Worm (Caenorhabditis elegans) whole organism, late embryonic: ENCODE results near the gene aak-2.
A peak's percentile ranks its signal among the peaks of the same experiment; 100 is the strongest.

Source experiments
- C08G9.2 ChIP-seq: sonication (generic microtip); optimal IDR thresholded peaks from 2 replicates; lab custom pipeline; 2016; ENCODE audit warnings: mild to moderate bottlenecking, missing genetic modification characterization, moderate library complexity, missing compliant biosample characterization
- K09A11.1 ChIP-seq: sonication (generic microtip); optimal IDR thresholded peaks from 2 replicates; lab custom pipeline; 2017; ENCODE audit warnings: antibody characterized with exemption, mild to moderate bottlenecking, missing genetic modification characterization, missing compliant biosample characterization; ENCODE audit not compliant: insufficient read depth
- T23F11.4 ChIP-seq: fragments of 200-800 bp; sonication (Bioruptor generic); optimal IDR thresholded peaks from 2 replicates; lab custom pipeline; 2018; ENCODE audit warnings: mild to moderate bottlenecking, missing genetic modification characterization, missing compliant biosample characterization
- Y22D7AL.16 ChIP-seq: sonication (generic microtip); optimal IDR thresholded peaks from 2 replicates; lab custom pipeline; 2016; ENCODE audit warnings: missing genetic modification characterization, missing compliant biosample characterization
- ama-1 ChIP-seq: fragments of 150-350 bp; optimal IDR thresholded peaks from 2 replicates; lab custom pipeline; 2014
- ceh-14 ChIP-seq: sonication (generic microtip); optimal IDR thresholded peaks from 2 replicates; lab custom pipeline; 2016; ENCODE audit warnings: missing genotype, missing genetic modification characterization, missing compliant biosample characterization
- ceh-18 ChIP-seq: sonication (generic microtip); optimal IDR thresholded peaks from 2 replicates; lab custom pipeline; 2016; ENCODE audit warnings: missing genetic modification characterization, missing compliant biosample characterization
- ceh-19 ChIP-seq: fragments of 200-800 bp; sonication (Bioruptor generic); optimal IDR thresholded peaks from 2 replicates; lab custom pipeline; 2018; ENCODE audit warnings: mild to moderate bottlenecking, missing genetic modification characterization, missing compliant biosample characterization
- ceh-22 ChIP-seq: sonication (generic microtip); optimal IDR thresholded peaks from 2 replicates; lab custom pipeline; 2017; ENCODE audit warnings: missing biosample characterization, missing genetic modification characterization
- ceh-24 ChIP-seq: sonication (generic microtip); optimal IDR thresholded peaks from 2 replicates; lab custom pipeline; 2016; ENCODE audit warnings: mild to moderate bottlenecking, missing genetic modification characterization, missing compliant biosample characterization
- ceh-30 ChIP-seq: fragments of 150-350 bp; optimal IDR thresholded peaks from 2 replicates; lab custom pipeline; 2014; ENCODE audit warnings: missing biosample characterization, missing genetic modification characterization
- ceh-31 ChIP-seq: sonication (generic microtip); optimal IDR thresholded peaks from 2 replicates; lab custom pipeline; 2016; ENCODE audit warnings: missing genetic modification characterization, missing compliant biosample characterization
- ceh-34 ChIP-seq: sonication (generic microtip); optimal IDR thresholded peaks from 2 replicates; lab custom pipeline; 2016; ENCODE audit warnings: mild to moderate bottlenecking, missing genetic modification characterization, missing compliant biosample characterization
- ceh-48 ChIP-seq: sonication (generic microtip); optimal IDR thresholded peaks from 2 replicates; lab custom pipeline; 2016; ENCODE audit warnings: missing genetic modification characterization, inconsistent platforms, missing compliant biosample characterization
- ceh-6 ChIP-seq: fragments of 200-800 bp; sonication (Bioruptor generic); optimal IDR thresholded peaks from 2 replicates; lab custom pipeline; 2018; ENCODE audit warnings: mild to moderate bottlenecking, missing genetic modification characterization, missing compliant biosample characterization
- che-1 ChIP-seq: sonication (generic microtip); optimal IDR thresholded peaks from 2 replicates; lab custom pipeline; 2016; ENCODE audit warnings: mild to moderate bottlenecking, missing genetic modification characterization, missing compliant biosample characterization
- dmd-4 ChIP-seq: sonication (generic microtip); optimal IDR thresholded peaks from 2 replicates; lab custom pipeline; 2016; ENCODE audit warnings: borderline replicate concordance, missing genetic modification characterization, missing compliant biosample characterization
- dve-1 ChIP-seq: sonication (generic microtip); optimal IDR thresholded peaks from 2 replicates; lab custom pipeline; 2017; ENCODE audit warnings: antibody characterized with exemption, mild to moderate bottlenecking, missing genetic modification characterization, missing compliant biosample characterization
- elt-4 ChIP-seq: sonication (generic microtip); optimal IDR thresholded peaks from 2 replicates; lab custom pipeline; 2016; ENCODE audit warnings: missing genetic modification characterization, missing compliant biosample characterization
- ets-4 ChIP-seq: sonication (generic microtip); optimal IDR thresholded peaks from 2 replicates; lab custom pipeline; 2016; ENCODE audit warnings: missing genetic modification characterization, missing compliant biosample characterization
- eyg-1 ChIP-seq: sonication (generic microtip); optimal IDR thresholded peaks from 2 replicates; lab custom pipeline; 2016; ENCODE audit warnings: missing genotype, missing genetic modification characterization, missing compliant biosample characterization
- fax-1 ChIP-seq: sonication (generic microtip); optimal IDR thresholded peaks from 2 replicates; lab custom pipeline; 2016; ENCODE audit warnings: missing genotype, missing genetic modification characterization, missing compliant biosample characterization
- fkh-10 ChIP-seq: fragments of 150-350 bp; optimal IDR thresholded peaks from 2 replicates; lab custom pipeline; 2014; ENCODE audit warnings: missing biosample characterization, missing genetic modification reagents, missing genetic modification characterization
- fkh-6 ChIP-seq: sonication (generic microtip); optimal IDR thresholded peaks from 2 replicates; lab custom pipeline; 2016; ENCODE audit warnings: missing genetic modification characterization, missing compliant biosample characterization
- gmeb-2 ChIP-seq: sonication (generic microtip); optimal IDR thresholded peaks from 2 replicates; lab custom pipeline; 2016; ENCODE audit warnings: missing genetic modification characterization, inconsistent platforms, missing compliant biosample characterization
- hlh-13 ChIP-seq: fragments of 200-800 bp; sonication (Bioruptor generic); optimal IDR thresholded peaks from 2 replicates; lab custom pipeline; 2018; ENCODE audit warnings: mild to moderate bottlenecking, missing genetic modification characterization, missing compliant biosample characterization
- hlh-15 ChIP-seq: sonication (generic microtip); optimal IDR thresholded peaks from 2 replicates; lab custom pipeline; 2016; ENCODE audit warnings: missing genetic modification characterization, missing compliant biosample characterization
- hlh-30 ChIP-seq: sonication (generic microtip); optimal IDR thresholded peaks from 2 replicates; lab custom pipeline; 2017; ENCODE audit warnings: antibody characterized with exemption, missing genetic modification characterization, missing compliant biosample characterization; ENCODE audit not compliant: insufficient read depth
- hlh-6 ChIP-seq: sonication (generic microtip); optimal IDR thresholded peaks from 2 replicates; lab custom pipeline; 2016; ENCODE audit warnings: missing genotype, missing genetic modification characterization, missing compliant biosample characterization
- lim-6 ChIP-seq: sonication (generic microtip); optimal IDR thresholded peaks from 2 replicates; lab custom pipeline; 2016; ENCODE audit warnings: missing genetic modification characterization, missing compliant biosample characterization
- madf-2 ChIP-seq: sonication (generic microtip); optimal IDR thresholded peaks from 2 replicates; lab custom pipeline; 2017; ENCODE audit warnings: missing genetic modification characterization, missing compliant biosample characterization
- mec-3 ChIP-seq: sonication (generic microtip); optimal IDR thresholded peaks from 2 replicates; lab custom pipeline; 2016; ENCODE audit warnings: borderline replicate concordance, missing genetic modification characterization, missing compliant biosample characterization
- nfya-1 ChIP-seq: sonication (generic microtip); optimal IDR thresholded peaks from 2 replicates; lab custom pipeline; 2017; ENCODE audit warnings: missing genetic modification characterization, mild to moderate bottlenecking, missing compliant biosample characterization, antibody characterized with exemption, moderate library complexity
- nhr-11 ChIP-seq: fragments of 150-350 bp; optimal IDR thresholded peaks from 2 replicates; lab custom pipeline; 2014; ENCODE audit warnings: missing biosample characterization, missing genetic modification characterization
- nhr-232 ChIP-seq: sonication (generic microtip); optimal IDR thresholded peaks from 2 replicates; lab custom pipeline; 2016; ENCODE audit warnings: missing genetic modification characterization, missing compliant biosample characterization
- npax-4 ChIP-seq: sonication (generic microtip); optimal IDR thresholded peaks from 2 replicates; lab custom pipeline; 2016; ENCODE audit warnings: missing genetic modification characterization, missing compliant biosample characterization
- odd-2 ChIP-seq: sonication (generic microtip); optimal IDR thresholded peaks from 2 replicates; lab custom pipeline; 2017; ENCODE audit warnings: antibody characterized with exemption, mild to moderate bottlenecking, missing genetic modification characterization, missing compliant biosample characterization
- pat-9 ChIP-seq: fragments of 200-800 bp; sonication (Bioruptor generic); optimal IDR thresholded peaks from 2 replicates; lab custom pipeline; 2018; ENCODE audit warnings: mild to moderate bottlenecking, missing genetic modification characterization, moderate library complexity, missing compliant biosample characterization
- pha-2 ChIP-seq: sonication (generic microtip); optimal IDR thresholded peaks from 2 replicates; lab custom pipeline; 2017; ENCODE audit warnings: mild to moderate bottlenecking, missing genetic modification characterization, missing compliant biosample characterization
- pha-4 ChIP-seq: fragments of 150-350 bp; optimal IDR thresholded peaks from 2 replicates; lab custom pipeline; 2018; ENCODE audit warnings: missing biosample characterization, missing genetic modification reagents, missing genetic modification characterization
- pqm-1 ChIP-seq: sonication (generic microtip); optimal IDR thresholded peaks from 2 replicates; lab custom pipeline; 2016; ENCODE audit warnings: missing genetic modification characterization, missing compliant biosample characterization
- pros-1 ChIP-seq: fragments of 150-350 bp; optimal IDR thresholded peaks from 2 replicates; lab custom pipeline; 2014; ENCODE audit warnings: missing biosample characterization, missing genetic modification reagents, missing genetic modification characterization
- ref-2 ChIP-seq: sonication (generic microtip); optimal IDR thresholded peaks from 2 replicates; lab custom pipeline; 2016; ENCODE audit warnings: missing genetic modification characterization, missing compliant biosample characterization
- rnt-1 ChIP-seq: sonication (generic microtip); optimal IDR thresholded peaks from 2 replicates; lab custom pipeline; 2016; ENCODE audit warnings: missing genetic modification characterization, missing compliant biosample characterization
- sdc-2 ChIP-seq: sonication (generic microtip); optimal IDR thresholded peaks from 2 replicates; lab custom pipeline; 2016; ENCODE audit warnings: missing genotype, missing genetic modification characterization, missing compliant biosample characterization
- sox-2 ChIP-seq: fragments of 200-800 bp; sonication (Bioruptor generic); IDR thresholded peaks from 2 replicates; pipeline ENCODE4 v1.3.6; 2022; ENCODE audit warnings: missing genetic modification reagents, missing genetic modification characterization, missing compliant biosample characterization
- sox-4 ChIP-seq: sonication (generic microtip); optimal IDR thresholded peaks from 2 replicates; lab custom pipeline; 2017; ENCODE audit warnings: mild to moderate bottlenecking, missing genetic modification characterization, inconsistent platforms, missing compliant biosample characterization
- tbx-2 ChIP-seq: sonication (generic microtip); optimal IDR thresholded peaks from 2 replicates; lab custom pipeline; 2016; ENCODE audit warnings: missing genetic modification characterization, missing compliant biosample characterization
- ttx-3 ChIP-seq: sonication (generic microtip); optimal IDR thresholded peaks from 2 replicates; lab custom pipeline; 2016; ENCODE audit warnings: missing genetic modification reagents, missing genetic modification characterization, missing compliant biosample characterization
- unc-3 ChIP-seq, 2 experiments: fragments of 200-800 bp in 1 of 2; sonication (Bioruptor generic) in 1 of 2; sonication (generic microtip) in 1 of 2; conservative IDR thresholded peaks in 1 of 2; optimal IDR thresholded peaks in 1 of 2; 2 replicates each; pipeline versions ENCODE4 v1.3.6 to Lab custom; 2016 to 2022; ENCODE audit warnings: missing compliant biosample characterization in 2 of 2, missing genetic modification characterization in 2 of 2, missing genetic modification reagents in 1 of 2
- unc-42 ChIP-seq: sonication (generic microtip); optimal IDR thresholded peaks from 2 replicates; lab custom pipeline; 2016; ENCODE audit warnings: missing genotype, missing genetic modification characterization, missing compliant biosample characterization
- unc-55 ChIP-seq: sonication (generic microtip); optimal IDR thresholded peaks from 2 replicates; lab custom pipeline; 2017; ENCODE audit warnings: missing biosample characterization, missing genetic modification reagents, missing genetic modification characterization
- unc-86 ChIP-seq: sonication (generic microtip); optimal IDR thresholded peaks from 2 replicates; lab custom pipeline; 2016; ENCODE audit warnings: missing genetic modification characterization, missing compliant biosample characterization
- ztf-16 ChIP-seq: sonication (generic microtip); optimal IDR thresholded peaks from 2 replicates; lab custom pipeline; 2017; ENCODE audit warnings: missing genetic modification characterization, missing compliant biosample characterization

aak-2 gene

ce11 chrX:16796826-16797225 lies 939 bp downstream of the aak-2 start:
- TF ChIP-seq npax-4 = no peak
- no peak for TF ChIP-seq sox-4 (tag; lab: Kevin White, UChicago)
- no peak for TF ChIP-seq fax-1 (tag; lab: Kevin White, UChicago)
- peak; percentile 41 for TF ChIP-seq ref-2 (tag; lab: Kevin White, UChicago)
- TF ChIP-seq pros-1 (tag; lab: Kevin White, UChicago) = no peak
- TF ChIP-seq gmeb-2 (tag; lab: Kevin White, UChicago) = no peak
- TF ChIP-seq dmd-4 (tag; lab: Kevin White, UChicago) = no peak
- peak; percentile 60 for TF ChIP-seq fkh-10 (GFP tag; lab: Kevin White, UChicago)
- peak; percentile 92 for TF ChIP-seq ceh-18 (tag; lab: Kevin White, UChicago)
- no peak for TF ChIP-seq fkh-6 (tag; lab: Kevin White, UChicago)
- TF ChIP-seq unc-86 (tag; lab: Kevin White, UChicago) = no peak
- peak; percentile 5 for TF ChIP-seq ets-4
- TF ChIP-seq nfya-1 (tag; lab: Kevin White, UChicago) = peak; percentile 45
- TF ChIP-seq K09A11.1 (tag; lab: Kevin White, UChicago) = no peak
- TF ChIP-seq ztf-16 (tag; lab: Kevin White, UChicago) = peak; percentile 4
- TF ChIP-seq ceh-24 (tag; lab: Kevin White, UChicago) = no peak
- TF ChIP-seq nhr-232 = no peak
- TF ChIP-seq ceh-34 = no peak
- TF ChIP-seq hlh-15 (tag; lab: Kevin White, UChicago) = no peak
- TF ChIP-seq lim-6 = no peak
- no peak for TF ChIP-seq pha-2 (tag; lab: Kevin White, UChicago)
- no peak for TF ChIP-seq ama-1 (lab: Kevin White, UChicago)
- TF ChIP-seq pqm-1 (tag; lab: Kevin White, UChicago) = peak; percentile 19
- TF ChIP-seq sox-2 (GFP tag; lab: Robert Waterston, UW) = no peak
- no peak for TF ChIP-seq elt-4 (tag; lab: Kevin White, UChicago)
- no peak for TF ChIP-seq T23F11.4 (GFP tag; lab: Kevin White, UChicago)
- no peak for TF ChIP-seq ceh-22 (tag; lab: Kevin White, UChicago)
- TF ChIP-seq pha-4 (tag; lab: Kevin White, UChicago) = no peak
- no peak for TF ChIP-seq ceh-6 (GFP tag; lab: Kevin White, UChicago)
- TF ChIP-seq dve-1 (tag; lab: Kevin White, UChicago) = no peak
- TF ChIP-seq eyg-1 (tag; lab: Kevin White, UChicago) = no peak
- no peak for TF ChIP-seq ceh-48
- no peak for TF ChIP-seq unc-3 (GFP tag; conservative IDR thresholded peaks at IDR 0.05; lab: Robert Waterston, UW)
- no peak for TF ChIP-seq unc-3 (tag; optimal IDR thresholded peaks at IDR 0.05; lab: Kevin White, UChicago)
- peak; percentile 37 for TF ChIP-seq che-1 (tag; lab: Kevin White, UChicago)
- no peak for TF ChIP-seq odd-2 (tag; lab: Kevin White, UChicago)
- TF ChIP-seq mec-3 (tag; lab: Kevin White, UChicago) = no peak
- TF ChIP-seq C08G9.2 (tag; lab: Kevin White, UChicago) = no peak
- peak; percentile 66 for TF ChIP-seq sdc-2 (tag; lab: Kevin White, UChicago)
- peak; percentile 17 for TF ChIP-seq madf-2 (tag; lab: Kevin White, UChicago)
- TF ChIP-seq hlh-6 (tag; lab: Kevin White, UChicago) = peak; percentile 39
- no peak for TF ChIP-seq nhr-11 (tag; lab: Kevin White, UChicago)
- TF ChIP-seq ceh-31 = peak; percentile 83
- peak; percentile 6 for TF ChIP-seq pat-9 (tag; lab: Kevin White, UChicago)
- TF ChIP-seq hlh-30 (tag; lab: Kevin White, UChicago) = peak; percentile 88
- TF ChIP-seq ttx-3 (tag; lab: Kevin White, UChicago) = no peak
- no peak for TF ChIP-seq ceh-19 (GFP tag; lab: Kevin White, UChicago)
- TF ChIP-seq rnt-1 (tag; lab: Kevin White, UChicago) = peak; percentile 64
- TF ChIP-seq ceh-30 (tag; lab: Kevin White, UChicago) = peak; percentile 14
- TF ChIP-seq Y22D7AL.16 (tag; lab: Kevin White, UChicago) = no peak
- peak; percentile 68 for TF ChIP-seq tbx-2 (tag; lab: Kevin White, UChicago)
- TF ChIP-seq hlh-13 (GFP tag; lab: Kevin White, UChicago) = no peak
- no peak for TF ChIP-seq unc-55 (GFP tag; lab: Kevin White, UChicago)
- TF ChIP-seq unc-42 (tag; lab: Kevin White, UChicago) = peak; percentile 83
- no peak for TF ChIP-seq ceh-14 (tag; lab: Kevin White, UChicago)
